Worm (Caenorhabditis elegans) whole organism, L4/young adult: Measurements from ENCODE around the gene cnnm-5.

Experiments used
- W03F9.2 ChIP-seq: fragments of 150-350 bp; optimal IDR thresholded peaks from 2 replicates; lab custom pipeline; 2014; ENCODE audit warnings: missing biosample characterization, missing genetic modification characterization
- dao-5 ChIP-seq: sonication (generic microtip); optimal IDR thresholded peaks from 2 replicates; lab custom pipeline; 2016; ENCODE audit warnings: missing genotype, missing genetic modification characterization, moderate library complexity, missing compliant biosample characterization
- him-1 ChIP-seq: sonication (generic microtip); optimal IDR thresholded peaks from 2 replicates; lab custom pipeline; 2016; ENCODE audit warnings: missing genotype, missing genetic modification reagents, missing genetic modification characterization, missing compliant biosample characterization

DNA sequence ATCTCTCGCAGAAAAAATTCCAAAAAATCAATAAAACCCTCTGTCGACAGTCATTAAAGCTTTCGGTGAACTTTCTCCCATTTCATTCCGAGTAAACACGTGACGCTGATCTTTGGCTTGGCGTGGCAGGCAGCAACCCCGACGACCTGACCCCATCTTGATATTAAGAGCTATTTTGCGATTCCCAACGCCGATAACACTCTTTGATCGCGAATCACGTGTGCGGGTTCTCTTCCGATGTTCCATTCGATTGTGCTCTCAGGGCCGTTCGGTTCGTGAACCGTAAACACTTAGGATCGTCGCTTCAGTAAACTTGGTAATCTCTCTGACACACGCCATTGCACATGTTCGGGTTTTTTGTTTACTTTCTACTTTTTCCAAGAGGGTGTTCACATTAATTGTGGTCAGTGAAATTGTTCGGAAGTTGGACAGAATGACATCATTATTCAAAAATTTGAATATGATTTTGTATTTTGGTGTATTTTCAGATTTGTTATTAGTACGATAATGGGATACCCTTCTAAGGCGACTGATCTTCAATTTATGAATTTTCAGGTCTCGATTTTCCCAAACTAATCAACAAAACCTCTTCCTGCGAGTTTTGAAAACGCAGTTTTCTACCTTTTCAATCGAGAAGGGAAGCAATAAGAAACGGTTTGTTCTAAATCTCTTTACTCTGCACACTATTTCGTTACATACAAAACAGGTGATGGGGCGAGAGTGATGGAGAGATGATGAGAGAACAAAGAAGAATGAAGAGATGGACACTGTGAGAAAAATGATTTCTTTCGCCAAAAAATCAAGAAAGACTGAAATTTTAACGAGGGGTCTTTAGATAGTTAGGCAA lies 31.6 kb downstream of the cnnm-5 start:
- TF ChIP-seq dao-5 (tag; lab: Kevin White, UChicago) (no peak), him-1 (no peak), W03F9.2 (no peak)
